Worm (Caenorhabditis elegans): ENCODE measurements around the gene mob-1.

mob-1 gene

ce11 chrIV:11897710-11898109 is 37.4 kb downstream of the mob-1 start (continued):
- TF ChIP-seq Y105C5A.15 (GFP tag; IDR thresholded peaks at IDR 0.05): no peak
- no peak for TF ChIP-seq Y48G9A.11 (GFP tag; IDR thresholded peaks at IDR 0.05)
- peak; percentile 53 for TF ChIP-seq hlh-11 (tag; optimal IDR thresholded peaks at IDR 0.05)
- no peak for TF ChIP-seq set-16 (GFP tag; IDR thresholded peaks at IDR 0.05)
- no peak for TF ChIP-seq zfp-2 (tag; optimal IDR thresholded peaks at IDR 0.05)
- TF ChIP-seq zip-2 (tag; optimal IDR thresholded peaks at IDR 0.05): no peak
- no peak for TF ChIP-seq F26F4.8 (GFP tag; conservative IDR thresholded peaks at IDR 0.05)
- no peak for TF ChIP-seq ceh-20 (GFP tag; IDR thresholded peaks at IDR 0.05)

- TF ChIP-seq nhr-28 (tag; optimal IDR thresholded peaks at IDR 0.05) (peak; percentile 42), hlh-11 (tag; optimal IDR thresholded peaks at IDR 0.05) (peak; percentile 52), nhr-10 (tag; optimal IDR thresholded peaks at IDR 0.05) (peak; percentile 33), tra-1 (GFP tag; IDR thresholded peaks at IDR 0.05) (0 out of 2 replicates have a peak, but pooled peaks have one; percentile 10), lsy-2 (tag; optimal IDR thresholded peaks at IDR 0.05) (peak in 1 of 2 experiments; percentile 42), Y48G9A.11 (GFP tag; IDR thresholded peaks at IDR 0.05) (no peak), mxl-2 (GFP tag; conservative IDR thresholded peaks at IDR 0.05) (no peak), aha-1 (tag) (peak; percentile 8), mes-2 (tag; optimal IDR thresholded peaks at IDR 0.05; ENCODE audit: poor library complexity, severe bottlenecking) (no peak), nhr-48 (tag; optimal IDR thresholded peaks at IDR 0.05) (peak; percentile 68)
These were observed 39.0 kb downstream of the mob-1 start, which contains the start of gene nhr-43 for ce11 chrIV:11899358-11899757. TSS of gene nhr-43 (plus strand) at chrIV:11899590.

ce11 chrIV:11900399-11900798 is 40.0 kb downstream of the mob-1 start:
- TF ChIP-seq unc-62 (GFP tag; optimal IDR thresholded peaks at IDR 0.05 in 1 of 2): peak in 1 of 2 experiments; percentile 90
- TF ChIP-seq unc-62 (tag; optimal IDR thresholded peaks at IDR 0.05): no peak
- TF ChIP-seq daf-16 (GFP tag; optimal IDR thresholded peaks at IDR 0.05): no peak
- TF ChIP-seq daf-16 (tag; optimal IDR thresholded peaks at IDR 0.05): no peak

- TF ChIP-seq lin-38 (GFP tag; IDR thresholded peaks at IDR 0.05) (no peak), hlh-11 (tag; optimal IDR thresholded peaks at IDR 0.05) (peak; percentile 55), mxl-2 (GFP tag; conservative IDR thresholded peaks at IDR 0.05) (peak; percentile 52; the same call in 1 of the 2 replicates), dmd-6 (GFP tag; IDR thresholded peaks at IDR 0.05) (peak; percentile 49; the same call in 1 of the 2 replicates), mep-1 (tag; optimal IDR thresholded peaks at IDR 0.05) (peak; percentile 9), nhr-25 (tag; optimal IDR thresholded peaks at IDR 0.05; ENCODE audit: borderline replicate concordance, insufficient read depth) (peak; percentile 66), pqm-1 (tag; optimal IDR thresholded peaks at IDR 0.05) (no peak), nhr-77 (tag; optimal IDR thresholded peaks at IDR 0.05) (no peak), arid-1 (GFP tag; conservative IDR thresholded peaks at IDR 0.05) (no peak), nhr-41 (GFP tag; IDR thresholded peaks at IDR 0.05) (no peak), nhr-10 (tag; optimal IDR thresholded peaks at IDR 0.05) (peak; percentile 34), zag-1 (tag; optimal IDR thresholded peaks at IDR 0.05) (no peak), cey-2 (tag; optimal IDR thresholded peaks at IDR 0.05; ENCODE audit: borderline replicate concordance, insufficient read depth) (peak; percentile 54), nhr-48 (tag; optimal IDR thresholded peaks at IDR 0.05) (peak; percentile 48), mdl-1 (tag; optimal IDR thresholded peaks at IDR 0.05) (peak in 1 of 2 experiments; percentile 70), ceh-20 (GFP tag; IDR thresholded peaks at IDR 0.05) (no peak), mxl-3 (GFP tag; optimal IDR thresholded peaks at IDR 0.05) (peak; percentile 11), hlh-30 (tag; optimal IDR thresholded peaks at IDR 0.05; ENCODE audit: insufficient read depth) (peak; percentile 62), nhr-28 (tag; optimal IDR thresholded peaks at IDR 0.05) (peak; percentile 48)
These were observed 40.9 kb downstream of the mob-1 start for ce11 chrIV:11901215-11901614.

- TF ChIP-seq Y5F2A.4 (GFP tag; optimal IDR thresholded peaks at IDR 0.05) (no peak), ctbp-1 (GFP tag; IDR thresholded peaks at IDR 0.05) (no peak), dve-1 (tag; optimal IDR thresholded peaks at IDR 0.05; ENCODE audit: insufficient read depth) (peak; percentile 27), nhr-28 (tag; optimal IDR thresholded peaks at IDR 0.05) (peak; percentile 8), tra-1 (GFP tag; IDR thresholded peaks at IDR 0.05) (no peak), mep-1 (tag; optimal IDR thresholded peaks at IDR 0.05) (peak; percentile 34), nhr-42 (GFP tag; IDR thresholded peaks at IDR 0.05) (no peak), nhr-48 (tag; optimal IDR thresholded peaks at IDR 0.05) (peak; percentile 10), nhr-25 (tag; optimal IDR thresholded peaks at IDR 0.05; ENCODE audit: borderline replicate concordance, insufficient read depth) (no peak), hlh-11 (tag; optimal IDR thresholded peaks at IDR 0.05) (peak; percentile 24), vab-7 (GFP tag; IDR thresholded peaks at IDR 0.05) (no peak), hlh-30 (tag; optimal IDR thresholded peaks at IDR 0.05; ENCODE audit: insufficient read depth) (peak; percentile 33), aha-1 (tag) (peak; percentile 55)
These were observed 42.5 kb downstream of the mob-1 start for ce11 chrIV:11902832-11903231.
